Fruit fly (Drosophila melanogaster): ENCODE measurements around the gene Spase25.
A peak's percentile ranks its signal among the peaks of the same experiment; 100 is the strongest.

The Spase25 gene

dm6 chrX:11485075-11485474, at the start of gene Spase25:
TSS of gene Spase25 (plus strand) at chrX:11485250.
- TF ChIP-seq CTCF (optimal IDR thresholded peaks at IDR 0.05) = no peak
- TF ChIP-seq CG8478 (optimal IDR thresholded peaks at IDR 0.05) = no peak

- TF ChIP-seq CTCF (optimal IDR thresholded peaks at IDR 0.05) = no peak
- no peak for TF ChIP-seq CG8478 (optimal IDR thresholded peaks at IDR 0.05)
These were observed 45.8 kb upstream of the Spase25 start for dm6 chrX:11439270-11439669.

dm6 chrX:11440944-11441343, 44.1 kb upstream of the Spase25 start:
- TF ChIP-seq CG8478 (optimal IDR thresholded peaks at IDR 0.05) (no peak), CTCF (optimal IDR thresholded peaks at IDR 0.05) (no peak)

DNA sequence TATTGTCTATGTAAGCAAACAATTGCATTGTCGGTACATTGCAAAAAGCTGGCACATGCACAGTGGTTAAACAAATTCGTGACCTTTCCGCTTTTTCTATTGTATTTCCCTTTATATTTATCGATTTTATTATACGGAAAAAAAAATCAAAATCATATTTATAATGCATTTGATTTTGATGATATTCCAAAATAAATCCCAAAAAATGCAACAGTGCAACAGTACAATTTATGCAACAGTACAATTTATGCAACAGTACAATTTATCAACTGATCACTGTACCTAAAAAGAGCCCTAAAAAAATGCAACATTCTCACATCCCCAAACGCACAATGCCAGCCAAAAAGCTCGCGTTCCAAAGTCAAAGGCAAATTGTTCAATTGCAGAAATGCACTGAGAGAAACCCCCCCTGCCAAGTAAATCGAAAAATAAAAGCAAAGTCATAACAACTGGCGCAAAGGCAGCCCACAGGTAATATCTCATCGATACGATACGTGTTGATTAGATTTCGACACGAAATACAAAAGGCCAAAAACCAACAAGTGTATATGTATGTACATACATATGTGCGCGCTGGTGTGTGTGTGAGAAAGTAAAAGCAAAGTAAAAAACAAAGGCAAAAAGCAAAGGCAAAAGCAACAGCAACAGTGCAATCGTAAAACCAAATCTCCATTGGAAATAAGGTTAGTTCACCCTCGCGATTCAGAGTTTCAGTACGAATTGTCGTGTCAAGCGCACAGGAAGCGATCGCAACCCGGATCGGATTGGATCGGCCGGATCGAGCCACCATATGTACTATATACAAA, 43.0 kb upstream of the Spase25 start, which contains the start of gene Sk1:
Gene Sk1 (plus strand): TSS at position 711 of the 806 bp plus-strand sequence.
- TF ChIP-seq CTCF (optimal IDR thresholded peaks at IDR 0.05) (no peak), CG8478 (optimal IDR thresholded peaks at IDR 0.05) (no peak)

DNA sequence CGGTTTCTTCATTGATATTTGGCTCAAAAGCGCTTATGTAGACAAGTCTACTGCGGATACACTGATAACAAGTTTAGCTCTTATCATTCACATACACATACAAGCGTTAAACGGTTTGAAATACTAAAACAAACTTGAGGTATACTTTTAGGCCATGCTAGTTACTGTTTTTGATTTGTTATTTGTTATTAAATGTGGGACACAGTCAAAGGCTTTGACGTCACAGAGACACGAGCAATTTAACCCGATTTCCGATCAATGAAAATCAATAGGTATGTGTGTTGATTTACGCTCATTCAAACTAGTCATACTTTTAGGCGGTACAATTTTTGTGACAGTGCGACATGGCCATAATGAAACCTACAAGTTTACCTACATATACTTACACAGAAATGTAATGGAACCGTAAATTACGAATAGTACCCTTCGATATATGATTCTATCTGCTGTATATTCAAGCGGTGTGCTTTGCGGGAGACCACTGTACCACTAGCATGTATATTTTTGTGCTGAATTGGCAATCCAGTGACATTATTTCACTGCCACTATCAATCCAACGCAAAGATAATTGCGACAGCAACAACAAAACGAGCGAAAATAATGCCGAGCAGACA, 38.2 kb upstream of the Spase25 start:
- TF ChIP-seq CG8478 (optimal IDR thresholded peaks at IDR 0.05) (no peak), CTCF (optimal IDR thresholded peaks at IDR 0.05) (no peak)

dm6 chrX:11448637-11449036, 36.4 kb upstream of the Spase25 start:
- TF ChIP-seq CTCF (optimal IDR thresholded peaks at IDR 0.05) = no peak
- TF ChIP-seq CG8478 (optimal IDR thresholded peaks at IDR 0.05) = no peak

DNA sequence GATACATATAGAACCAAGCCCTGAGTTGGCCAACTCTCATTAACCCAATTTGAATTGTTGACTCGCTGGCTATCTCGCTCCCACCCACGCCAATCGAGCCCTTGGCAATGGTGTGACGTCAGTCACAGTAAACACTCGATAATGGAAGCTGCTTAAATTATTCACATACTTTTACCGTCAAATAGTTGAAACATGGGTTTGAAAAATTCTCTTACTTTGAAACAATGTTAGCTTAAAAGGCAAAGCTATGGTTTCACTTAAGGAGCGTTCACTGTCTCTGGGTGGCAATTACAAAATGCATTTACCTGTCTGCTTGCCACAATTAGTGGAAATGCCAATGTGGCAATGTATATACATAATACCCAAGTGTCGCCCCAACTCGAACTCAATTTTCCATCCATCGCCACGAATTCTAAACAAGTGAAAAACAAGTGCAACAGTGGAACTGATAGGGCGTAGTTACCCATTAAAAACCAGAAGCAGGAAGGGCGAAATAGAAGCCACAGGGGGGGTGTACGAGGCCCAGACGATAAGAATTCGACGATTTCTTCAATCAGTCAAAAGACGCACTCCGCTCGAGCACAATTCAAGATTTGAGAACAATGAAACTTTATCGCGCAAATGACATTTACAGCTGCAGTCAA, 35.5 kb upstream of the Spase25 start:
- TF ChIP-seq CG8478 (optimal IDR thresholded peaks at IDR 0.05) (no peak), CTCF (optimal IDR thresholded peaks at IDR 0.05) (no peak)

dm6 chrX:11450406-11450805, 34.6 kb upstream of the Spase25 start:
- TF ChIP-seq CTCF (optimal IDR thresholded peaks at IDR 0.05) = no peak
- TF ChIP-seq CG8478 (optimal IDR thresholded peaks at IDR 0.05) = no peak

DNA sequence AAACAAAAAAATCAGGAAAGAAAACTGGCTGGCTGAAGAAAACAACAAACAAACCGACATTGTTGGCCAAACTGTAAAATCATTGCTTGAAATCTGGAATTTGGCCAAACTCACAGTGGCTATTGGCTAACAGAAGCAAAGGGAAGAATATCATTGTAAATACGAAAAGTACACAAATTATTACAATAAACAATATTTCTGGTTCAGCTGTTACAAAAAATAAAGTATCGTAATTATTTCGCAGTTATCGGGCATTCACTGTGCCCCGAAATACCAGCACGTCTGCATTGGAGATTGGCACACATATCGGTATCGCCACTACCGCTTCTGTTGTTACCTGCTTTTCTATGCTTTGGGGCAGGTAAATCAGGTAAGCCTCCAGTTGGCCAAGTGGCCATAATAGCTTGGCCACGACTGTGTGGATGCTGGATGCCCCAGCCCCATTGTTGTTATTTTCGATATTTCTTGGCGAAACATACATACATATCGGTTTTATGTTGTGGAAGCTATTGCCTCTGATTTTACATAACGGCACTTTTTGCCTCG, 34.0 kb upstream of the Spase25 start:
- no peak for TF ChIP-seq CTCF (optimal IDR thresholded peaks at IDR 0.05)
- no peak for TF ChIP-seq CG8478 (optimal IDR thresholded peaks at IDR 0.05)

dm6 chrX:11451630-11452029, 33.4 kb upstream of the Spase25 start:
- no peak for TF ChIP-seq CTCF (optimal IDR thresholded peaks at IDR 0.05)
- no peak for TF ChIP-seq CG8478 (optimal IDR thresholded peaks at IDR 0.05)

DNA sequence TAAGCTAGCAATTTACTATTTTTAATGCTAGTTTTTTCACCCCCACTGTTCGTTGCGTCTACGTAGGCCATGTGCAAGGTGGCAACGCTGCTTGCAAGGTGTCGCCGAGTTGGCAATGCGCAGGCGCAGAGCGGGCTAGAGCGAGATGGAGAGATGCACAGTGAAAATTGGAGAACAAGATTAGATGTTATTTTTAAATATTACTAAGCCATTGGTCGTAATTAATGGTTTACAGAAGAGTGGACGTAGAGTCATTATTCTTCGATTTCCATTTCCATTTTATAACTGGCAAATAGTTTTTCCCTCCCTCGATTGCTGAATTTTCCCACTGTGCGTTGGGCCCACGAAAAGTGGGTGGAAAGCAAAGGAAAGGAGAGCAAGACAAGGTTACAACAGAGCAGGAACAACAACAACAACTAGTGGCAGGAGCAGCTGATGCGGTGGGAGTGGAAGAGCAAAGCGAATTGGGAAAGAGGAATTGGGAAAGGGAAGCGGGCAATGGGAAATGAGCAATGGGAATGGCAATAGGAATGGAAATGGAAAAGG, 32.1 kb upstream of the Spase25 start:
- TF ChIP-seq CG8478 (optimal IDR thresholded peaks at IDR 0.05) (no peak), CTCF (optimal IDR thresholded peaks at IDR 0.05) (no peak)

DNA sequence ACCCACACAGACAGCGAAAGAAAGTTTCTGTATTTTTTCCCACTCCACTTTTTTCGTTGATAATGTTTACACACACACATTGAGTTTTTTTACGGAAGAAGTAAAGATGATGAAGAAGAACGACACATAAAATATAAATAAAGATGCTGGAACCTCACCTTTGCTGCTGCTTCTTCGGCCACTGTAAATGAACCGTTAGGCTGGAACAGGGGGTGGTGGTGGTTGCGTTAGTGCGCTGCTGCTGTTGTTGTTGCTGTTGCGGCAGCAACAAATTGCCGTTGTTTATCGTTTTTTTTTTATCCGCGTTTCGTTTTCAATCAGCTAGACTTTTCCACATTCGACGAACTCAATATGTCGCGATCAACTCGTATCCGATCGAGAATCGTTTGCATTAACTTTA, 31.4 kb upstream of the Spase25 start:
- TF ChIP-seq CTCF (optimal IDR thresholded peaks at IDR 0.05) (no peak), CG8478 (optimal IDR thresholded peaks at IDR 0.05) (no peak)

DNA sequence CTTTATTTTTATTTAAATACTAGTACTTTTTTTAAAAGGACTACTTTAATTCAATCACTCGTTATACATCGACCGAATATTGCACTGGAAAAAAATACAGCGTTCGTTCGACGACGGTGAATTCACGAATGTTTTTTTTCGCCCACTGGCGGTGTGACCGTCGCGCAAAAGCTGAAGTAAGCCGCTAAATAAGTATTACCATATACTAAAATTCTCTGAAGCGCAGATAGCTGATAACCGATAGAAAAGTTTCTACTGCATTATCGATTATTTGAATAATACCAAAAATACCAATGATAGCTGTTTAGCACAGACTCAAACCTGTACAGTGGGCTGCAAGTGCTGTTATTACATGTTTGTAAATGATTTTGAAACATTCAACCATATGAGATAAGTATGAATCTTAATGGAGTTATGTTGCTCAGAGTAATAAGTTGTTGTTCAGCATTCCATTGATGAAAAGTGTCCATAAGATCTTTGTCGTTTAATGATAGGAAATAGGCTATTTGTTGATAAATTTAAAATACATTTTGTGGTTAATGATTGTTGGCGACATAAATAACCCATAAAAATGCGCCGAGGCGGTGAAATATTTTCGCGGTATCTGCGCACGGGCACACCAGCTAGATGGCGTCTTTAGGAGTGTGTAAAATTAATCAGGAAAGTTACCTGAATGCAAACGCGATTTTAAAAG, 30.7 kb upstream of the Spase25 start, which contains the start of the genes Evi5 and HP5:
Gene Evi5 (minus strand): TSS at position 198 of the 694 bp plus-strand sequence.
Gene HP5 (plus strand): TSS at position 598 of the 694 bp plus-strand sequence.
- TF ChIP-seq CTCF (optimal IDR thresholded peaks at IDR 0.05) (peak in 1 of 2 experiments; percentile 52), CG8478 (optimal IDR thresholded peaks at IDR 0.05) (no peak)

DNA sequence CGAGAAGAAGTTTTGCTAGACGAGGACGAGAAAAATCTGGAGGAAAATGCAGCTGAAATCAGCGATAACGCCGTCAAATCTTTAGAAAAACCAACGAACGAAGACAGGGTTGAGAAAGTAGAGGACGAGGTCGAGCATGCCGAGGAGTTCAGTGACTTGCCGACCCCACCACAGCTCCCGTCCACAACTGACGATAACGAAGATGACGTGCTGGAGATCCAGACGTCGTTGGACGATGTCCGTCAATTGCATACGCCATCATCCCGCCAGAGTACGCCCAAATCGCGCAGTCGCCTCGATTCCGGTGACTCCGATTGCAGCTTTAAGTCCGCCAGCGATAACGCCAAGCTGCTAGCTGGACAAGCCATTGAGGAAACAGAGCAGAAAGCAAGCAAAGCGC, 27.9 kb upstream of the Spase25 start:
- TF ChIP-seq CG8478 (optimal IDR thresholded peaks at IDR 0.05) (no peak), CTCF (optimal IDR thresholded peaks at IDR 0.05) (no peak)
